Worm (Caenorhabditis elegans) whole organism, midembryonic: Measurements from ENCODE around the gene srh-87.

Experiments
- flt-1 ChIP-seq: fragments of 200-800 bp; sonication (Bioruptor generic); IDR thresholded peaks from 2 replicates; pipeline ENCODE4 v1.3.6; 2022; ENCODE audit warnings: missing genetic modification characterization, missing compliant biosample characterization
- klf-2 ChIP-seq: fragments of 200-800 bp; sonication (Bioruptor generic); conservative IDR thresholded peaks from 2 replicates; pipeline ENCODE4 v1.3.6; 2022; ENCODE audit warnings: missing genetic modification reagents, missing genetic modification characterization, missing compliant biosample characterization
- med-1 ChIP-seq: sonication (generic microtip); optimal IDR thresholded peaks from 2 replicates; lab custom pipeline; 2017; ENCODE audit warnings: missing genetic modification characterization, mild to moderate bottlenecking, missing compliant biosample characterization, antibody characterized with exemption, missing genetic modification reagents; ENCODE audit not compliant: insufficient read depth
- tab-1 ChIP-seq: fragments of 200-800 bp; sonication (Bioruptor generic); IDR thresholded peaks from 2 replicates; pipeline ENCODE4 v1.3.6; 2022; ENCODE audit warnings: missing genetic modification characterization, missing compliant biosample characterization
- ztf-23 ChIP-seq: fragments of 200-800 bp; sonication (Bioruptor generic); IDR thresholded peaks from 2 replicates; pipeline ENCODE4 v1.3.6; 2022; ENCODE audit warnings: missing genetic modification reagents, missing genetic modification characterization, missing compliant biosample characterization

- TF ChIP-seq klf-2 (GFP tag; lab: Robert Waterston, UW) (no peak), ztf-23 (no peak), flt-1 (GFP tag; lab: Robert Waterston, UW) (no peak), med-1 (GFP tag; lab: Kevin White, UChicago) (no peak), tab-1 (no peak)
Observed at ce11 chrV:2962960-2963359, 17.5 kb upstream of the srh-87 start, which contains the start of gene srw-138.
